Fruit fly (Drosophila melanogaster) whole organism, embryonic: ENCODE measurements around the gene CG4880.
A peak's percentile ranks its signal among the peaks of the same experiment; 100 is the strongest.

Experiments
- Atf-2 ChIP-seq: fragments of 200-800 bp; sonication (Bioruptor generic); optimal IDR thresholded peaks from 2 replicates; lab custom pipeline; 2016; ENCODE audit warnings: missing biosample characterization, missing genetic modification characterization
- Bgb ChIP-seq: fragments of 200-800 bp; sonication (Bioruptor generic); IDR thresholded peaks from 2 replicates; pipeline ENCODE4 v1.3.6; 2022; ENCODE audit warnings: missing biosample characterization, missing genetic modification characterization; ENCODE audit not compliant: partially characterized antibody
- CG10209 ChIP-seq: fragments of 200-800 bp; sonication (Bioruptor generic); optimal IDR thresholded peaks from 3 replicates; lab custom pipeline; 2017; ENCODE audit warnings: missing biosample characterization, mild to moderate bottlenecking, missing genetic modification characterization, missing genetic modification reagents
- CG1024 ChIP-seq: fragments of 200-800 bp; sonication (Bioruptor generic); IDR thresholded peaks from 2 replicates; pipeline ENCODE4 v1.3.6; 2022; ENCODE audit warnings: missing biosample characterization, missing genetic modification characterization
- CG10267 ChIP-seq: fragments of 200-800 bp; sonication (Bioruptor generic); optimal IDR thresholded peaks from 2 replicates; lab custom pipeline; 2018; ENCODE audit warnings: missing biosample characterization, mild to moderate bottlenecking, missing genetic modification characterization, moderate library complexity
- CG10366 ChIP-seq: fragments of 200-800 bp; sonication (Bioruptor generic); IDR thresholded peaks from 2 replicates; pipeline ENCODE4 v1.3.6; 2022; ENCODE audit warnings: missing biosample characterization, missing genetic modification characterization
- CG10654 ChIP-seq: fragments of 200-800 bp; sonication (Bioruptor generic); optimal IDR thresholded peaks from 2 replicates; lab custom pipeline; 2016; ENCODE audit warnings: missing biosample characterization, missing genetic modification characterization
- CG10979 ChIP-seq: fragments of 200-800 bp; sonication (Bioruptor generic); optimal IDR thresholded peaks from 2 replicates; lab custom pipeline; 2018; ENCODE audit warnings: missing biosample characterization, mild to moderate bottlenecking, missing genetic modification characterization, moderate library complexity
- CG15011 ChIP-seq: fragments of 200-800 bp; sonication (Bioruptor generic); optimal IDR thresholded peaks from 3 replicates; lab custom pipeline; 2018; ENCODE audit warnings: missing biosample characterization, mild to moderate bottlenecking, missing genetic modification characterization
- CG15269 ChIP-seq: fragments of 200-800 bp; sonication (Bioruptor generic); optimal IDR thresholded peaks from 2 replicates; lab custom pipeline; 2018; ENCODE audit warnings: missing biosample characterization, mild to moderate bottlenecking, missing genetic modification characterization, moderate library complexity
- CG17361 ChIP-seq: fragments of 200-800 bp; sonication (Bioruptor generic); IDR thresholded peaks from 3 replicates; pipeline ENCODE4 v1.3.6; 2022; ENCODE audit warnings: missing biosample characterization, missing genetic modification characterization
- CG2678 ChIP-seq: fragments of 200-800 bp; sonication (Bioruptor generic); optimal IDR thresholded peaks from 3 replicates; lab custom pipeline; 2019; ENCODE audit warnings: missing biosample characterization, mild to moderate bottlenecking, missing genetic modification characterization, moderate library complexity
- CG2712 ChIP-seq: fragments of 200-800 bp; optimal IDR thresholded peaks from 3 replicates; lab custom pipeline; 2019; ENCODE audit warnings: missing biosample characterization, mild to moderate bottlenecking, missing genetic modification characterization, moderate library complexity
- CG2875 ChIP-seq: fragments of 200-800 bp; sonication (Bioruptor generic); optimal IDR thresholded peaks from 2 replicates; lab custom pipeline; 2017; ENCODE audit warnings: missing biosample characterization, mild to moderate bottlenecking, missing genetic modification characterization, missing genetic modification reagents
- CG2889 ChIP-seq: fragments of 200-800 bp; sonication (Bioruptor generic); IDR thresholded peaks from 3 replicates; pipeline ENCODE4 v1.3.6; 2022; ENCODE audit warnings: missing biosample characterization, missing genetic modification characterization
- CG30431 ChIP-seq: fragments of 200-800 bp; sonication (Bioruptor generic); optimal IDR thresholded peaks from 2 replicates; lab custom pipeline; 2017; ENCODE audit warnings: missing biosample characterization, missing genetic modification characterization
- CG32772 ChIP-seq: fragments of 200-800 bp; sonication (Bioruptor generic); IDR thresholded peaks from 2 replicates; pipeline ENCODE4 v1.3.6; 2022; ENCODE audit warnings: missing biosample characterization, missing genetic modification characterization
- CG4820 ChIP-seq: fragments of 200-800 bp; sonication (Bioruptor generic); optimal IDR thresholded peaks from 3 replicates; lab custom pipeline; 2016; ENCODE audit warnings: missing biosample characterization, missing genetic modification characterization
- CG7745 ChIP-seq: fragments of 200-800 bp; sonication (Bioruptor generic); optimal IDR thresholded peaks from 2 replicates; lab custom pipeline; 2018; ENCODE audit warnings: missing biosample characterization, mild to moderate bottlenecking, missing genetic modification characterization, moderate library complexity
- CG9437 ChIP-seq: fragments of 200-800 bp; sonication (Bioruptor generic); optimal IDR thresholded peaks from 2 replicates; lab custom pipeline; 2018; ENCODE audit warnings: missing biosample characterization, mild to moderate bottlenecking, missing genetic modification characterization
- Chrac-16 ChIP-seq: fragments of 200-800 bp; sonication (Bioruptor generic); optimal IDR thresholded peaks from 3 replicates; lab custom pipeline; 2016; ENCODE audit warnings: missing biosample characterization, missing genetic modification characterization
- D19A ChIP-seq: fragments of 200-800 bp; optimal IDR thresholded peaks from 3 replicates; lab custom pipeline; 2019; ENCODE audit warnings: missing biosample characterization, mild to moderate bottlenecking, missing genetic modification characterization, moderate library complexity
- Dad ChIP-seq: fragments of 200-800 bp; sonication (Bioruptor generic); optimal IDR thresholded peaks from 3 replicates; lab custom pipeline; 2016; ENCODE audit warnings: missing biosample characterization, missing genetic modification characterization
- Dip3 ChIP-seq: fragments of 200-800 bp; sonication (Bioruptor generic); optimal IDR thresholded peaks from 3 replicates; lab custom pipeline; 2016; ENCODE audit warnings: missing biosample characterization, missing genetic modification characterization
- Dref ChIP-seq: fragments of 200-800 bp; sonication (Bioruptor generic); IDR thresholded peaks from 2 replicates; pipeline ENCODE4 v1.3.6; 2022; ENCODE audit warnings: missing biosample characterization, missing genetic modification characterization
- E2f2 ChIP-seq: fragments of 200-800 bp; sonication (Bioruptor generic); IDR thresholded peaks from 2 replicates; pipeline ENCODE4 v1.3.6; 2022; ENCODE audit warnings: missing biosample characterization, missing genetic modification characterization
- HLHmδ ChIP-seq: fragments of 200-800 bp; sonication (Bioruptor generic); optimal IDR thresholded peaks from 2 replicates; lab custom pipeline; 2018; ENCODE audit warnings: missing biosample characterization, mild to moderate bottlenecking, missing genetic modification characterization, moderate library complexity
- Hmr ChIP-seq: fragments of 200-800 bp; sonication (Bioruptor generic); optimal IDR thresholded peaks from 3 replicates; lab custom pipeline; 2017; ENCODE audit warnings: mild to moderate bottlenecking, missing biosample characterization, missing genetic modification reagents, missing genetic modification characterization
- Nf-YC ChIP-seq: fragments of 200-800 bp; optimal IDR thresholded peaks from 3 replicates; lab custom pipeline; 2019; ENCODE audit warnings: missing biosample characterization, mild to moderate bottlenecking, missing genetic modification characterization, moderate library complexity
- Usf ChIP-seq: fragments of 200-800 bp; sonication (Bioruptor generic); optimal IDR thresholded peaks from 2 replicates; lab custom pipeline; 2017; ENCODE audit warnings: missing genotype, missing biosample characterization, missing genetic modification characterization
- ab ChIP-seq: fragments of 200-800 bp; sonication (Bioruptor generic); optimal IDR thresholded peaks from 2 replicates; lab custom pipeline; 2016; ENCODE audit warnings: missing biosample characterization, missing genetic modification characterization
- abd-A ChIP-seq: fragments of 200-800 bp; sonication (Bioruptor generic); optimal IDR thresholded peaks from 3 replicates; lab custom pipeline; 2019; ENCODE audit warnings: missing biosample characterization, mild to moderate bottlenecking, missing genetic modification characterization, moderate library complexity
- ac ChIP-seq: fragments of 200-800 bp; sonication (Bioruptor generic); optimal IDR thresholded peaks from 3 replicates; lab custom pipeline; 2017; ENCODE audit warnings: missing biosample characterization, mild to moderate bottlenecking, missing genetic modification characterization
- al ChIP-seq: fragments of 200-800 bp; sonication (Bioruptor generic); IDR thresholded peaks from 2 replicates; pipeline ENCODE4 v1.3.6; 2022; ENCODE audit warnings: missing biosample characterization, missing genetic modification characterization
- bowl ChIP-seq: fragments of 200-800 bp; sonication (Bioruptor generic); IDR thresholded peaks from 2 replicates; pipeline ENCODE4 v1.3.6; 2022; ENCODE audit warnings: missing biosample characterization, missing genetic modification characterization
- caup ChIP-seq: fragments of 200-800 bp; sonication (Bioruptor generic); optimal IDR thresholded peaks from 3 replicates; lab custom pipeline; 2017; ENCODE audit warnings: missing biosample characterization, mild to moderate bottlenecking, missing genetic modification characterization, moderate library complexity; ENCODE audit not compliant: severe bottlenecking
- chn ChIP-seq: fragments of 200-800 bp; sonication (Bioruptor generic); optimal IDR thresholded peaks from 2 replicates; lab custom pipeline; 2016; ENCODE audit warnings: missing biosample characterization, missing genetic modification characterization
- crp ChIP-seq, 2 experiments: fragments of 200-800 bp; sonication (Bioruptor generic); optimal IDR thresholded peaks; 2 replicates in 1 of 2; 3 replicates in 1 of 2; lab custom pipeline; 2017; ENCODE audit warnings: missing biosample characterization in 2 of 2, missing genetic modification characterization in 2 of 2, mild to moderate bottlenecking in 1 of 2, moderate library complexity in 1 of 2
- disco-r ChIP-seq: fragments of 200-800 bp; sonication (Bioruptor generic); optimal IDR thresholded peaks from 2 replicates; lab custom pipeline; 2016; ENCODE audit warnings: missing biosample characterization, missing genetic modification characterization
- gem ChIP-seq: fragments of 200-800 bp; sonication (Bioruptor generic); optimal IDR thresholded peaks from 2 replicates; lab custom pipeline; 2019; ENCODE audit warnings: missing biosample characterization, mild to moderate bottlenecking, missing genetic modification characterization, moderate library complexity
- gro ChIP-seq: fragments of 200-800 bp; sonication (Bioruptor generic); optimal IDR thresholded peaks from 2 replicates; lab custom pipeline; 2016; ENCODE audit warnings: missing biosample characterization, missing genetic modification characterization
- ham ChIP-seq: fragments of 200-800 bp; sonication (Bioruptor generic); IDR thresholded peaks from 2 replicates; pipeline ENCODE4 v1.3.6; 2022; ENCODE audit warnings: missing biosample characterization, missing genetic modification characterization
- lov ChIP-seq, 2 experiments: fragments of 200-800 bp in 1 of 2; fragments of >200 bp in 1 of 2; sonication (Bioruptor generic) in 1 of 2; IDR thresholded peaks in 1 of 2; optimal IDR thresholded peaks in 1 of 2; 2 replicates in 1 of 2; 3 replicates in 1 of 2; pipeline versions ENCODE4 v1.3.6 to Lab custom; 2017 to 2022; ENCODE audit warnings: missing biosample characterization in 1 of 2, missing genetic modification characterization in 1 of 2
- maf-S ChIP-seq: fragments of 200-800 bp; sonication (Bioruptor generic); optimal IDR thresholded peaks from 2 replicates; lab custom pipeline; 2016; ENCODE audit warnings: missing biosample characterization, missing genetic modification characterization
- mam ChIP-seq: fragments of 200-800 bp; sonication (Bioruptor generic); optimal IDR thresholded peaks from 3 replicates; lab custom pipeline; 2016; ENCODE audit warnings: missing biosample characterization, missing genetic modification characterization
- mirr ChIP-seq: fragments of 200-800 bp; sonication (Bioruptor generic); optimal IDR thresholded peaks from 3 replicates; lab custom pipeline; 2018; ENCODE audit warnings: missing biosample characterization, mild to moderate bottlenecking, missing genetic modification characterization
- mld ChIP-seq: fragments of 200-800 bp; sonication (Bioruptor generic); IDR thresholded peaks from 3 replicates; pipeline ENCODE4 v1.3.6; 2022; ENCODE audit warnings: missing biosample characterization, missing genetic modification characterization; ENCODE audit not compliant: partially characterized antibody
- peb ChIP-seq: fragments of 200-800 bp; sonication (Bioruptor generic); IDR thresholded peaks from 2 replicates; pipeline ENCODE4 v1.3.6; 2022; ENCODE audit warnings: missing biosample characterization, missing genetic modification characterization
- pfk ChIP-seq: fragments of 200-800 bp; sonication (Bioruptor generic); optimal IDR thresholded peaks from 2 replicates; lab custom pipeline; 2018; ENCODE audit warnings: missing biosample characterization, mild to moderate bottlenecking, missing genetic modification characterization, moderate library complexity
- pros ChIP-seq: fragments of 200-800 bp; sonication (Bioruptor generic); optimal IDR thresholded peaks from 3 replicates; lab custom pipeline; 2019; ENCODE audit warnings: missing biosample characterization, mild to moderate bottlenecking, missing genetic modification characterization, moderate library complexity

The CG4880 gene

dm6 chrX:16932820-16933386 is 46.3 kb downstream of the CG4880 start (continued):
- TF ChIP-seq CG10209 (no peak), CG10267 (tag; lab: Kevin White, UChicago) (no peak), mld (GFP tag; lab: Robert Waterston, UW) (no peak), chn (GFP tag; lab: Kevin White, UChicago) (no peak), crp (GFP tag; optimal IDR thresholded peaks at IDR 0.05; lab: Kevin White, UChicago) (no peak), ham (no peak), CG1024 (GFP tag; lab: Robert Waterston, UW) (no peak), mam (GFP tag; lab: Kevin White, UChicago) (no peak), CG2712 (tag; lab: Kevin White, UChicago) (peak; percentile 1), gro (GFP tag; lab: Kevin White, UChicago) (no peak), CG10654 (no peak), CG15011 (GFP tag; lab: Kevin White, UChicago) (no peak), Bgb (GFP tag; lab: Robert Waterston, UW) (no peak), CG7745 (tag; lab: Kevin White, UChicago) (no peak), pros (GFP tag; lab: Kevin White, UChicago) (peak; percentile 63), CG2875 (GFP tag; lab: Kevin White, UChicago) (no peak), Chrac-16 (GFP tag; lab: Kevin White, UChicago) (no peak), Atf-2 (GFP tag; lab: Kevin White, UChicago) (no peak), abd-A (tag; lab: Kevin White, UChicago) (no peak), CG9437 (no peak), pfk (no peak), CG2889 (GFP tag; lab: Robert Waterston, UW) (no peak), D19A (tag; lab: Kevin White, UChicago) (peak; percentile 71), CG10366 (no peak), ac (GFP tag; lab: Kevin White, UChicago) (no peak), CG4820 (no peak), caup (GFP tag; lab: Kevin White, UChicago) (no peak), HLHmδ (GFP tag; lab: Kevin White, UChicago) (no peak), ab (GFP tag; lab: Kevin White, UChicago) (no peak), mirr (GFP tag; lab: Kevin White, UChicago) (no peak), E2f2 (GFP tag; lab: Robert Waterston, UW) (no peak), Dad (no peak), Dip3 (GFP tag; lab: Kevin White, UChicago) (no peak), Nf-YC (tag; lab: Kevin White, UChicago) (no peak), peb (GFP tag; lab: Robert Waterston, UW) (no peak), CG15269 (tag; lab: Kevin White, UChicago) (no peak), gem (tag; lab: Kevin White, UChicago) (peak; percentile 32), CG17361 (no peak), Usf (no peak), lov (optimal IDR thresholded peaks at IDR 0.05; lab: Kevin White, UChicago) (no peak), lov (GFP tag; IDR thresholded peaks at IDR 0.05; lab: Robert Waterston, UW) (no peak), CG32772 (GFP tag; lab: Robert Waterston, UW) (no peak), CG30431 (GFP tag; lab: Kevin White, UChicago) (no peak), CG2678 (tag; lab: Kevin White, UChicago) (peak; percentile 2), maf-S (no peak), Dref (no peak), CG10979 (peak; percentile 24), disco-r (GFP tag; lab: Kevin White, UChicago) (no peak), al (GFP tag; lab: Robert Waterston, UW) (no peak), bowl (GFP tag; lab: Robert Waterston, UW) (no peak), Hmr (GFP tag; lab: Kevin White, UChicago) (no peak)
